Worm (Caenorhabditis elegans): ENCODE measurements around the gene sri-39.
"Not testable (repeated sequence)": the region's sequence is repeated elsewhere in the genome, so short reads cannot be mapped to it uniquely, and the experiment has no call there.

The sri-39 gene

ce11 chrII:2605319-2605718 lies 18.0 kb downstream of the sri-39 start, which contains the start of gene sri-77 (continued):
- TF ChIP-seq F55B11.4 (tag; optimal IDR thresholded peaks at IDR 0.05; ENCODE audit: borderline replicate concordance, insufficient read depth) (no peak), let-526 (GFP tag; IDR thresholded peaks at IDR 0.05) (no peak), K12H6.12 (tag; optimal IDR thresholded peaks at IDR 0.05) (no peak), cebp-2 (GFP tag; IDR thresholded peaks at IDR 0.05) (no peak), F52B5.7 (tag; optimal IDR thresholded peaks at IDR 0.05) (no peak)

- TF ChIP-seq nhr-80 (tag; optimal IDR thresholded peaks at IDR 0.05) (peak; percentile 67), zfh-2 (GFP tag; conservative IDR thresholded peaks at IDR 0.05) (0 out of 2 replicates have a peak, but pooled peaks have one; percentile 54), dox-1 (GFP tag; IDR thresholded peaks at IDR 0.05) (peak; percentile 63; the same call in 1 of the 2 replicates), atf-7 (tag; optimal IDR thresholded peaks at IDR 0.05) (peak; percentile 56), F33H1.4 (GFP tag; IDR thresholded peaks at IDR 0.05) (no peak)
These were observed 23.1 kb downstream of the sri-39 start, which contains the start of gene sri-38 for ce11 chrII:2610202-2610912. TSS of gene sri-38 (plus strand) at chrII:2610862.

DNA sequence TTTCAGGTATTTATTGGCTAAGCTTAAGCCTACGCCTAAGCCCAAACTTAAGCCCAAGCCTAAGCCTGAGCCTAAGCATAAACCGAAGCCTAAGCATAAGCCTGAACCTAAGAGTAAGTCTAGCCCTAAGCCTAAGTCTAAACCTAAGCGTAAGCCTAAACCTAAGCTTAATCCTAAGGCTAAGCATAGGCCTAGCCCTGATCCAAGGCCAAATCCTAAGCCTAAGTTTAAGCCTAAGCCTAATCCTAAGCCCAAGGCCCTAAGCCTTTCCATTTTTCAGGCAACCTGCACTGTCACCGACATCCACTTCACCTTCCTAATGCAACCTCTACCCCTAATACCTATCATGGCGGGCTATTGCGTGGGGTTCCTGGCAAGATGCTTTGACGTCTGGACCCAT lies 23.7 kb downstream of the sri-39 start:
- TF ChIP-seq ztf-28 (GFP tag; IDR thresholded peaks at IDR 0.05), result 0 out of 2 replicates have a peak, but pooled peaks have one; percentile 9
- no peak for TF ChIP-seq lin-40 (tag; optimal IDR thresholded peaks at IDR 0.05)

DNA sequence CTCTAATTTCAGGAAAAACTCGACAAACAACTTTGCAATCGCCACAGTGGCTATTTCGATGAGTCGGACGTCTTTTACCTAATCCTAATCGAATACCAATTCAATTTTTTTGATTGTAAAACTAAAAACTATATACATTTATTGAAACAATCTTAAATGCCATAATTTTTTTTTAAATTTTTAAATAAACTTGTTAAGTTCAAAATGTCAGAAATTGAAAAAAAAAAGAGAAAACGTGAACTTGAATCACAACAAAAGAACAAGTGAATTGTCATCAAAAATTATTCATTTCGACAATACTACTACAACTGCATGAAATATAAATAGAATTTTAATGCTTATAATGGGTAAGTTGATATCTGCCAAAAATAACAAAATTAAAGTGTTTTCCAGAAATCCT lies 25.0 kb downstream of the sri-39 start, which contains the start of gene D2062.13:
TSS of gene D2062.13 (plus strand) at position 301 of the 400 bp plus-strand sequence.
- not testable (repeated sequence) for TF ChIP-seq lin-54 (GFP tag; optimal IDR thresholded peaks at IDR 0.05); egl-18 (GFP tag; IDR thresholded peaks at IDR 0.05); nhr-27 (tag; optimal IDR thresholded peaks at IDR 0.05)

DNA sequence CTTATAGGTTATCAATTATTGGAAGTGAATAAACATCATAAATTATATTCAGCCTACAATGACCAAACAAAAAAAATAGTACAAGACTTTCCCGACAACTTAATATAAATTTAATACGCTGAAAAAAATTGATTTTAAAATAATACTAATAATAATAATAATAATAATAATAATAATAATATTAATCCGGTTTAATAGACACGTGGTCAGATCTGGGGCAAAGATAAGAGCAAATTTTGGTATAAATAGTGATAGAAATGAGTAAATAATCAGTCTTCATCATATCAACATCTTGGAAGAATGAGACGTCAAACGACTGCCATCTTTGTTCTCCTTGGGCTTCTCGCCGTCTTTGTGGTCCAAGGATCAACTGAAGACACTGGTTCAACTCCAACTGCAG lies 29.3 kb downstream of the sri-39 start, which contains the start of gene msrp-5:
TSS of gene msrp-5 (plus strand) at position 301 of the 400 bp plus-strand sequence.
- not testable (repeated sequence) for TF ChIP-seq attf-6 (GFP tag; IDR thresholded peaks at IDR 0.05); Y79H2A.3 (GFP tag; conservative IDR thresholded peaks at IDR 0.05); cebp-2 (GFP tag; IDR thresholded peaks at IDR 0.05)

DNA sequence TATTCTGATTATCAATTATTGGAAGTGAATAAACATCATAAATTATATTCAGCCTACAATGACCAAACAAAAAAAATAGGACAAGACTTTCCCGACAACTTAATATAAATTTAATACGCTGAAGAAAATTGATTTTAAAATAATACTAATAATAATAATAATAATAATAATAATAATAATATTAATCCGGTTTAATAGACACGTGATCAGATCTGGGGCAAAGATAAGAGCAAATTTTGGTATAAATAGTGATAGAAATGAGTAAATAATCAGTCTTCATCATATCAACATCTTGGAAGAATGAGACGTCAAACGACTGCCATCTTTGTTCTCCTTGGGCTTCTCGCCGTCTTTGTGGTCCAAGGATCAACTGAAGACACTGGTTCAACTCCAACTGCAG lies 31.8 kb downstream of the sri-39 start, which contains the start of gene msrp-6:
TSS of gene msrp-6 (plus strand) at position 301 of the 400 bp plus-strand sequence.
- not testable (repeated sequence) for TF ChIP-seq repo-1 (tag; optimal IDR thresholded peaks at IDR 0.05); pbrm-1 (GFP tag; IDR thresholded peaks at IDR 0.05); ztf-22 (GFP tag; optimal IDR thresholded peaks at IDR 0.05)

DNA sequence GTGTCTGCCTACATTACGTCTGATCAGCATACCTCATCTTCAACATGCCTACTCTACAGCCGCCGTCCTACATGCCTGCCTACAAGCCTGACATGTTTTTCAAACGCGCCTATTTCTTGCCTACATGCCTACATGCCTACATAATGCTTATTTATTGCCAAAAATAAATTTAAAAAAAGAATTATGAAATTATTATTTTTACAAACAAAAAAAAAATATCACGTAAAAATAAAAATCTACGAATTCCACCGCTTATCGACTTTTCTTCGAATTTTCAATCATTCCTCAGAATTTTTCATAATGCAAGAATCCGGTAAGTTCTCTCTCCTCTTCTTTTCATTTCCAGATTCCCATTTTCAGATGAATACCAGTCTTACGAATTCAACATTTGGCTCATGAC lies 35.2 kb downstream of the sri-39 start, which contains the start of gene D2062.5:
TSS of gene D2062.5 (plus strand) at position 301 of the 400 bp plus-strand sequence.
- no peak for TF ChIP-seq Y95B8A.8 (GFP tag; IDR thresholded peaks at IDR 0.05)
- no peak for TF ChIP-seq nhr-179 (tag; optimal IDR thresholded peaks at IDR 0.05)
- TF ChIP-seq athp-1 (tag; optimal IDR thresholded peaks at IDR 0.05), result no peak
- no peak for TF ChIP-seq ccch-3 (GFP tag; optimal IDR thresholded peaks at IDR 0.05)
- no peak for TF ChIP-seq tbp1 (GFP tag; optimal IDR thresholded peaks at IDR 0.05)
- TF ChIP-seq nfya-1 (tag; optimal IDR thresholded peaks at IDR 0.05; ENCODE audit: borderline replicate concordance, insufficient read depth), result no peak
- no peak for TF ChIP-seq ceh-91 (GFP tag; IDR thresholded peaks at IDR 0.05)
- TF ChIP-seq somi-1 (GFP tag; optimal IDR thresholded peaks at IDR 0.05), result no peak
- no peak for TF ChIP-seq lir-1 (GFP tag; conservative IDR thresholded peaks at IDR 0.05)
- TF ChIP-seq mxl-1 (tag; optimal IDR thresholded peaks at IDR 0.05), result no peak
- no peak for TF ChIP-seq ztf-6 (GFP tag; IDR thresholded peaks at IDR 0.05)
- TF ChIP-seq Y67H2A.10 (GFP tag; conservative IDR thresholded peaks at IDR 0.05), result no peak
- TF ChIP-seq T07F8.4 (tag; optimal IDR thresholded peaks at IDR 0.05), result no peak
- no peak for TF ChIP-seq ekl-4 (GFP tag; IDR thresholded peaks at IDR 0.05)
- TF ChIP-seq efl-1 (GFP tag; optimal IDR thresholded peaks at IDR 0.05), result no peak
- TF ChIP-seq unc-62 (GFP tag; optimal IDR thresholded peaks at IDR 0.05), result no peak
- no peak for TF ChIP-seq nhr-90 (tag; optimal IDR thresholded peaks at IDR 0.05)
- TF ChIP-seq nfya-2 (GFP tag; IDR thresholded peaks at IDR 0.05), result no peak

Measured in whole organism, young adult.